Worm (Caenorhabditis elegans) whole organism, dauer: ENCODE data around the gene nhr-31.

ENCODE experiments used
- unc-62 ChIP-seq: sonication (generic microtip); optimal IDR thresholded peaks from 2 replicates; lab custom pipeline; 2017; ENCODE audit warnings: missing biosample characterization, missing genetic modification reagents, missing genetic modification characterization

Gene nhr-31

ce11 chrIV:8012330-8012729 lies 17.0 kb downstream of the nhr-31 start, which contains the start of gene Y42H9B.3:
Y42H9B.3 (minus strand) TSS chrIV:8012430.
- TF ChIP-seq unc-62 (GFP tag; lab: Kevin White, UChicago): no peak

ce11 chrIV:8010521-8010920 lies 18.8 kb downstream of the nhr-31 start:
- TF ChIP-seq unc-62 (GFP tag; lab: Kevin White, UChicago): no peak

- TF ChIP-seq unc-62 (GFP tag; lab: Kevin White, UChicago): no peak
Measured at ce11 chrIV:8009374-8009773, 19.9 kb downstream of the nhr-31 start.

- no peak for TF ChIP-seq unc-62 (GFP tag; lab: Kevin White, UChicago)
Measured at ce11 chrIV:8008137-8008536, 21.2 kb downstream of the nhr-31 start.

DNA sequence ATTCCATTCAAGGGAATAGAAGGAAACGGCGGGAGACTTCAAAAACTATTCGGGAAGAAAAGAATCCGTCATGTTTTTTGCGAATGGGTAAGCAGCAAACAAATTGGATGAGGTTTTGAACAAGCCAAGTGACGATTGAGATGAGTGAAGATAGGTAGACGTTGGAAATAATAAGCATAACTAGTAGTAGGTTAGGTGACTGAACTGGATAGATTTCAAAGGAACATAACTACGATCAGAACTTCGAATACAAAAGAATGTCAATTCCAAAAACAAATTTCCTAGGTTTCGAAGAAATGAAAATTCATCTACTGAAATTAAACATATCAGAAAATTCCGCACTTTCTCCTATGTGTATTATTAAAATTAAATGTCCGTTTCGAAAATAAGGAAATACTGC lies 21.8 kb downstream of the nhr-31 start:
- TF ChIP-seq unc-62 (GFP tag; lab: Kevin White, UChicago): no peak

ce11 chrIV:8006161-8006560 lies 23.2 kb downstream of the nhr-31 start:
- TF ChIP-seq unc-62 (GFP tag; lab: Kevin White, UChicago): no peak

DNA sequence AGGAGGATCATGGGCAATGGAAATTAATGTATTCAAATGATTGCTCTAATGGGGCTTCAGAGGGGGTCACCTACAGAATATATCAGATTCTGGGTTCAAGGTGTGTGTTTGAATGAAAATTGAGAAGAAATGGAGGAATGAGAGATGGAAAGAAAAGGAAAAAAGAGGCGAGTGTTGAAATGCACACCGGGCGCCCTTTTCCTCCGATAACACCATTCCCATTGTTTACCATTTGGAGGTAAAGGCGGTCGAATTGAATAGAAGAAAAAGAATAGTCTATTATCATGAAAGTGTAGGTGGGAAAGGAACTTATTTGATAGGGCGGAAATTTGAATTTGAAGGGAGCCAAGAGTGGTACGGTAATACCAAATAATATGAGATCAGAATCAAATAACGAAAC lies 23.9 kb downstream of the nhr-31 start:
- no peak for TF ChIP-seq unc-62 (GFP tag; lab: Kevin White, UChicago)

- no peak for TF ChIP-seq unc-62 (GFP tag; lab: Kevin White, UChicago)
Measured at ce11 chrIV:8004019-8004418, 25.3 kb downstream of the nhr-31 start, which contains the start of gene rig-4. rig-4 (minus strand) TSS chrIV:8004119.

DNA sequence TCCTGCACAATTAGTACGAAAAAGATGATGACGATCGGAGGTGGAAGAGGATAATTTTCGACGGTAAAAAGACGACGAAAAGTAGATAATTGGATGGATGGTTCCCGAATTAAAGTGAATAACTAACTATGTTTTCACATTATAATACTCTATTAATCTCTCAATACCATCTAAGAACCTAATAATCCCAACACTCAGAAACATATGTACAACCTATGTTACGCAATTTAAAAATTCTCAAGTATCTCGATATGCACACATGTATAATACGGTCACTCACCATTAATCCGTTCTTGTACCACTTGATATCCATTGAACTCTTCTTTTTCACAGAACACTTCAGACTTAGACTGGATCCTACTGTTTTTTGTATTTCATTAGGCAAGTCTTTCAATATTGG lies 28.6 kb downstream of the nhr-31 start:
- no peak for TF ChIP-seq unc-62 (GFP tag; lab: Kevin White, UChicago)

- no peak for TF ChIP-seq unc-62 (GFP tag; lab: Kevin White, UChicago)
Measured at ce11 chrIV:7994715-7995114, 34.6 kb downstream of the nhr-31 start.

ce11 chrIV:7988385-7988784 lies 40.9 kb downstream of the nhr-31 start, which contains the start of gene col-115:
col-115 (plus strand) TSS chrIV:7988685.
- no peak for TF ChIP-seq unc-62 (GFP tag; lab: Kevin White, UChicago)

ce11 chrIV:7987083-7987482 lies 42.2 kb downstream of the nhr-31 start, which contains the start of gene mec-17:
mec-17 (minus strand) TSS chrIV:7987183.
- TF ChIP-seq unc-62 (GFP tag; lab: Kevin White, UChicago): no peak

DNA sequence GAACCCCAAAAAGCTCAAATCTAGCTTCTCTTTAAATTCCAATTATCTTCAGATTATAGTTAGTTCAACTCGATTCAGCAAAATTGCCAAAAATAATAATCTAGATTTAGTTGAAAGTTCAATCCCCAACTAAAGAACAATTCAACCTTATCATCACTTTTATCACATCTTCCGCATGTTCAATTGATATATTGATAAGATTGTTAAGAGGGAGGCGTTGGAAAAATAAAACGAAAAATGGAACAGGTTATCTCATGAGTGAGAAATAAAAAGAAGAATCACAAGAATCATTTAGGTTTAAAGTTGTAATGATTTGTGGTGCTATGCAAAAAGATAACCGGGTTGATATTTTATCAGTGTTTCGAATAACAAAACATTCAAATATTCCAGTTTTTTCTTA lies 43.6 kb downstream of the nhr-31 start:
- TF ChIP-seq unc-62 (GFP tag; lab: Kevin White, UChicago): no peak

ce11 chrIV:7983728-7984346 lies 45.5 kb downstream of the nhr-31 start:
- TF ChIP-seq unc-62 (GFP tag; lab: Kevin White, UChicago): no peak

DNA sequence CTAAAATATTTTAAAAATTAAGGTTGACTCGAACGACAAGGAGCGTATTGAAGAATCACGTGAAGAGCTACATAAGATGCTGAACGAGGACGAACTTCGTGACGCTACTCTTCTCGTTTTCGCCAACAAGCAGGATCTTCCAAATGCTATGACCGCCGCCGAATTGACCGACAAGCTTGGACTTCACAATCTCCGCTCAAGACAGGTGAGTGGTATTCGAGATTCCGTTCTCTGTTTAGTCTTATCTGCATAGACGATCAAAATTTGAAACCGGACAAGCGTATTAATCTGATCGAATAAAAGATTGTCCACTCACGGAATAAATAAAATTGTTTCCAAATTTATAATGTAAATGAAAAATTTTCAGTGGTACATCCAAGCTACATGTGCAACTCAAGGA lies 46.3 kb downstream of the nhr-31 start:
- no peak for TF ChIP-seq unc-62 (GFP tag; lab: Kevin White, UChicago)

DNA sequence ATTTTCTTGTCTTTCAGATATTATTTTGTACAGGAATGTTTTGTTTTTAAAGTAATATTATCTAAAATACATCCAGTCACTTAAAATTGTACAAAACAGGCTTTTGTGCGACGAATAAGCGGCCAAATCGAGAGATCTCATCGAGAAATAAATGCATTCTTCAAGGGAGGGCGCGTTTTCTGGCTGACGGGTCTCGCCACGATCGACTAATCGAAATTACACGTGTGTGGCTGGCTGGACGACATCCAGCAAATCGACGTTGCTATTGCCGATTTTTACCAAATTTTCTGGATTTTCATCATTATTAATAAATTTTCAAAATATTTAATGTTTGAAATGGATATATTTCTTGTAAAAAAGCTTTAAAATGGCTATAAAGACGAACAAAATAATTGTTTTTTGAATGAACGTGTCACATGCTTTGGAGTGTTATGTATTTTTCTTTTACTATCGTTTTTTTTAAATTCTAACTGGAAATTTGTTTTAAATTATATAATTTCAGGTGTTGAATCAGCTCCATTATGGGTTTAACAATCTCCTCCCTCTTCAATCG lies 47.2 kb downstream of the nhr-31 start, which contains the start of gene arf-5:
Gene arf-5 (plus strand): TSS at position 503 of the 553 bp plus-strand sequence.
- no peak for TF ChIP-seq unc-62 (GFP tag; lab: Kevin White, UChicago)

- TF ChIP-seq unc-62 (GFP tag; lab: Kevin White, UChicago): no peak
Measured at ce11 chrIV:7979588-7979987, 49.7 kb downstream of the nhr-31 start, which contains the start of gene unc-24. unc-24 (plus strand) TSS chrIV:7979870.
